Fruit fly (Drosophila melanogaster): Measurements from ENCODE around the gene CG10841.

DNA sequence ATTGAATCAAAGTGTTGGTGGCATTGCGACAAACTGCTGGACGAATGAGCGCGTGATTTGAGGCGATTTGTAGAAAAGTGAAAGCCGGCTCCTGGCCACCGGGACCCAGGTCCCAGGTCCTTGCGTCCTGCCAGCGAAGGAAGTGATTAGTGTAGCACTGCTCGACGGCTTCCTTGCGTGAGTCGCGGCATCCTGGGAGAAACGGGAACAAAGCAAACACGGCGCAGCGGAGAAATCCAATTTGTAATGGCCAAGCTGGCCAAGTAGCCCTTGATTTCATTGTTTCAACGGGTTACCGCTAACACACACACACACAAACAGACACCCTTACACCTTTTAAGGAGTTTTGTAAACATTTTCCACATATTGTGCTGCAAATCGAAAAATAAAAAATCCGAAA, at the start of gene CG10841:
- TF ChIP-seq CG14711 (tag; optimal IDR thresholded peaks at IDR 0.05): no peak
- TF ChIP-seq kay (GFP tag; ENCODE audit: borderline replicate concordance): no peak
- TF ChIP-seq ovo (GFP tag; optimal IDR thresholded peaks at IDR 0.05): no peak
- TF ChIP-seq Clk (GFP tag; optimal IDR thresholded peaks at IDR 0.05): no peak
- no peak for TF ChIP-seq toe (GFP tag; optimal IDR thresholded peaks at IDR 0.05)
- TF ChIP-seq bab1 (GFP tag; optimal IDR thresholded peaks at IDR 0.05): no peak
- TF ChIP-seq CG12768 (GFP tag; optimal IDR thresholded peaks at IDR 0.05): no peak
- no peak for TF ChIP-seq CG7045 (GFP tag; optimal IDR thresholded peaks at IDR 0.05)
- no peak for TF ChIP-seq cic (GFP tag; optimal IDR thresholded peaks at IDR 0.05)
